Worm (Caenorhabditis elegans) whole organism, L4 larva: ENCODE measurements around the gene Y41E3.8.
"Not testable (repeated sequence)": the region's sequence is repeated elsewhere in the genome, so short reads cannot be mapped to it uniquely, and the experiment has no call there.

Source experiments
- F44E2.7 ChIP-seq: fragments of 200-800 bp; sonication (Bioruptor generic); IDR thresholded peaks from 2 replicates; pipeline ENCODE4 v2.1.2; 2022; ENCODE audit warnings: missing genetic modification characterization, missing compliant biosample characterization
- F49E8.2 ChIP-seq: sonication (generic microtip); optimal IDR thresholded peaks from 2 replicates; lab custom pipeline; 2016; ENCODE audit warnings: missing compliant biosample characterization, mild to moderate bottlenecking, missing genetic modification characterization, borderline replicate concordance
- R02D3.7 ChIP-seq: fragments of 150-350 bp; sonication (generic microtip); optimal IDR thresholded peaks from 3 replicates; lab custom pipeline; 2014; ENCODE audit warnings: missing biosample characterization, missing genetic modification characterization
- Y105C5A.15 ChIP-seq: fragments of 200-800 bp; sonication (Bioruptor generic); IDR thresholded peaks from 2 replicates; pipeline ENCODE4 v1.3.6; 2022; ENCODE audit warnings: missing genetic modification characterization, missing compliant biosample characterization
- Y48G9A.11 ChIP-seq: fragments of 200-800 bp; sonication (Bioruptor generic); IDR thresholded peaks from 2 replicates; pipeline ENCODE4 v1.3.6; 2022; ENCODE audit warnings: missing genetic modification reagents, missing genetic modification characterization, missing compliant biosample characterization
- ceh-28 ChIP-seq: fragments of 150-350 bp; optimal IDR thresholded peaks from 2 replicates; lab custom pipeline; 2014; ENCODE audit warnings: missing biosample characterization, missing genetic modification reagents, missing genetic modification characterization
- ceh-32 ChIP-seq: sonication (generic microtip); optimal IDR thresholded peaks from 2 replicates; lab custom pipeline; 2016; ENCODE audit warnings: mild to moderate bottlenecking, missing genetic modification characterization, missing compliant biosample characterization; ENCODE audit not compliant: poor library complexity
- ceh-44 ChIP-seq: fragments of 200-800 bp; sonication (Bioruptor generic); IDR thresholded peaks from 2 replicates; pipeline ENCODE4 v1.3.6; 2022; ENCODE audit warnings: missing genetic modification reagents, missing genetic modification characterization, missing compliant biosample characterization
- ceh-62 ChIP-seq: sonication (generic microtip); optimal IDR thresholded peaks from 2 replicates; lab custom pipeline; 2017; ENCODE audit warnings: missing biosample characterization, missing genetic modification characterization
- ceh-82 ChIP-seq: sonication (generic microtip); optimal IDR thresholded peaks from 2 replicates; lab custom pipeline; 2017; ENCODE audit warnings: missing biosample characterization, missing genetic modification characterization
- cey-2 ChIP-seq: sonication (generic microtip); optimal IDR thresholded peaks from 3 replicates; lab custom pipeline; 2017; ENCODE audit warnings: missing genetic modification characterization, mild to moderate bottlenecking, missing compliant biosample characterization, antibody characterized with exemption, borderline replicate concordance; ENCODE audit not compliant: insufficient read depth
- daf-12 ChIP-seq: fragments of 150-350 bp; optimal IDR thresholded peaks from 2 replicates; lab custom pipeline; 2014; ENCODE audit warnings: missing biosample characterization, missing genetic modification reagents, missing genetic modification characterization
- gei-8 ChIP-seq: fragments of 200-800 bp; sonication (Bioruptor generic); optimal IDR thresholded peaks from 2 replicates; lab custom pipeline; 2018; ENCODE audit warnings: mild to moderate bottlenecking, missing genetic modification characterization, missing compliant biosample characterization
- hlh-30 ChIP-seq: sonication (generic microtip); optimal IDR thresholded peaks from 2 replicates; lab custom pipeline; 2017; ENCODE audit warnings: antibody characterized with exemption, mild to moderate bottlenecking, missing genetic modification characterization, missing compliant biosample characterization; ENCODE audit not compliant: insufficient read depth
- lin-1 ChIP-seq: fragments of 200-800 bp; sonication (Bioruptor generic); IDR thresholded peaks from 2 replicates; pipeline ENCODE4 v1.3.6; 2022; ENCODE audit warnings: missing genetic modification reagents, missing genetic modification characterization, missing compliant biosample characterization
- lin-38 ChIP-seq: fragments of 200-800 bp; sonication (Bioruptor generic); IDR thresholded peaks from 2 replicates; pipeline ENCODE4 v1.3.6; 2022; ENCODE audit warnings: missing genetic modification reagents, missing genetic modification characterization, missing compliant biosample characterization
- madf-5 ChIP-seq, 2 experiments: fragments of 200-800 bp; sonication (Bioruptor generic); IDR thresholded peaks; 2 replicates each; pipeline ENCODE4 v1.3.6; 2022; ENCODE audit warnings: missing compliant biosample characterization in 2 of 2, missing genetic modification characterization in 2 of 2
- madf-9 ChIP-seq: fragments of 200-800 bp; sonication (Bioruptor generic); conservative IDR thresholded peaks from 2 replicates; pipeline ENCODE4 v1.3.6; 2022; ENCODE audit warnings: missing genetic modification reagents, missing genetic modification characterization, missing compliant biosample characterization
- mdl-1 ChIP-seq, 2 experiments: fragments of 150-350 bp in 1 of 2; sonication (generic microtip) in 1 of 2; optimal IDR thresholded peaks; 2 replicates each; lab custom pipeline; 2014 to 2017; ENCODE audit warnings: missing biosample characterization in 2 of 2, missing genetic modification characterization in 2 of 2
- mxl-2 ChIP-seq: fragments of 200-800 bp; sonication (Bioruptor generic); conservative IDR thresholded peaks from 2 replicates; pipeline ENCODE4 v1.3.6; 2022; ENCODE audit warnings: missing genetic modification reagents, missing genetic modification characterization, missing compliant biosample characterization
- mxl-3 ChIP-seq: fragments of 200-800 bp; sonication (Bioruptor generic); optimal IDR thresholded peaks from 2 replicates; lab custom pipeline; 2018; ENCODE audit warnings: mild to moderate bottlenecking, missing genetic modification characterization, missing compliant biosample characterization
- pha-4 ChIP-seq, 2 experiments: fragments of 150-350 bp in 1 of 2; fragments of 200-800 bp in 1 of 2; sonication (Bioruptor generic) in 1 of 2; IDR thresholded peaks in 1 of 2; optimal IDR thresholded peaks in 1 of 2; 2 replicates each; pipeline versions ENCODE4 v1.3.6 to Lab custom; 2014 to 2022; ENCODE audit warnings: missing genetic modification characterization in 2 of 2, missing genetic modification reagents in 2 of 2, missing biosample characterization in 1 of 2, missing compliant biosample characterization in 1 of 2
- saeg-2 ChIP-seq: fragments of 200-800 bp; sonication (Bioruptor generic); IDR thresholded peaks from 2 replicates; pipeline ENCODE4 v1.3.6; 2022; ENCODE audit warnings: missing genetic modification reagents, missing genetic modification characterization, missing compliant biosample characterization
- set-16 ChIP-seq: fragments of 200-800 bp; sonication (Bioruptor generic); IDR thresholded peaks from 2 replicates; pipeline ENCODE4 v1.3.6; 2022; ENCODE audit warnings: missing genetic modification reagents, missing genetic modification characterization, missing compliant biosample characterization
- snpc-1.2 ChIP-seq: fragments of 200-800 bp; sonication (Bioruptor generic); IDR thresholded peaks from 2 replicates; pipeline ENCODE4 v1.3.6; 2022; ENCODE audit warnings: missing genetic modification reagents, missing genetic modification characterization, missing compliant biosample characterization
- snpc-4 ChIP-seq: fragments of 150-350 bp; optimal IDR thresholded peaks from 2 replicates; lab custom pipeline; 2014; ENCODE audit warnings: missing biosample characterization, missing genetic modification characterization
- spr-1 ChIP-seq: sonication (generic microtip); optimal IDR thresholded peaks from 2 replicates; lab custom pipeline; 2016; ENCODE audit warnings: mild to moderate bottlenecking, missing genetic modification characterization, missing compliant biosample characterization
- tra-1 ChIP-seq: fragments of 200-800 bp; sonication (Bioruptor generic); IDR thresholded peaks from 2 replicates; pipeline ENCODE4 v1.3.6; 2022; ENCODE audit warnings: missing genetic modification reagents, missing genetic modification characterization, missing compliant biosample characterization
- zip-11 ChIP-seq: fragments of 200-800 bp; sonication (Bioruptor generic); IDR thresholded peaks from 2 replicates; pipeline ENCODE4 v1.3.6; 2022; ENCODE audit warnings: missing genetic modification characterization, missing compliant biosample characterization
- ztf-11 ChIP-seq: fragments of 150-350 bp; optimal IDR thresholded peaks from 2 replicates; lab custom pipeline; 2014; ENCODE audit warnings: missing biosample characterization, missing genetic modification characterization

Gene Y41E3.8

DNA sequence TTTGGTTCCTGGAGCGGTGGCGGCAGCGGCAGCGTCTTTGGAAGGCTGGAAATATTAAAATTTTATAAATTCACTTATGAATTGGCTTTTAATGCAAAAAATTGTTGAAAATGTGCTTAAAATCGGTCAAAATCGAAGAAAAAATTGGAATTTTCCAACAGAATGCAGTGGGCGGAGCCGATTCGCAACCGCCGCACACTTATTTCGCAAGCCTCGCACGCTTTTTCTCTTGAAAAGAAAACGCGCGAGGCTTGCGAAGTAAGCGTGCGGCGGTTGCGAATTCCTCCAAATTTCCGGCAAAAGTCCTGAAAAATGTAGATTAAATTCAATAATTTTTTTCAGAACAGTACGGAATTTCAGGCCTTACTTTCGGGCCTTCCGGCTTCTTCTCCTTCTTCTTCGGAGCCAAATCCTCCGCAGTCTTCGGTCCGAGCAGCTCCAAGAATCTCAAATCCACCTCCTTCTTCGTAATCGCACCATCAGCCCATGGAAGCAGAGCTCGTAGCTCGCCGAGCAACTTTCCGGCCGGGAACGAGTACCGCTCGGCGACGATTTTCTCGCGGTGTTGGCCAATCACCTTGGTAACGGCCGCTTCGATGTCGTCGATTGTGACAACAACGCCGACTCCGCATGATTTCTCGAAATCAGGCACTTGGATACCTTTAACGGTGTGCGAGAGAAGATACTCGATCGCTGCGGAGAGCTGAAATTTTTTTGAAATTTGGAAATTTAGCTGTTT lies 16.5 kb downstream of the Y41E3.8 start:
- TF ChIP-seq pha-4 (GFP tag; IDR thresholded peaks at IDR 0.05; lab: Robert Waterston, UW) (0 out of 2 replicates have a peak, but pooled peaks have one; percentile 25), pha-4 (tag; optimal IDR thresholded peaks at IDR 0.05; lab: Kevin White, UChicago) (no peak), Y48G9A.11 (GFP tag; lab: Robert Waterston, UW) (no peak), Y105C5A.15 (GFP tag; lab: Robert Waterston, UW) (no peak), ztf-11 (no peak), set-16 (GFP tag; lab: Robert Waterston, UW) (peak; percentile 80), saeg-2 (GFP tag; lab: Robert Waterston, UW) (no peak), madf-9 (GFP tag; lab: Robert Waterston, UW) (no peak), spr-1 (tag; lab: Kevin White, UChicago) (no peak), tra-1 (GFP tag; lab: Robert Waterston, UW) (no peak), mdl-1 (tag; optimal IDR thresholded peaks at IDR 0.05; lab: Kevin White, UChicago) (no peak), lin-38 (GFP tag; lab: Robert Waterston, UW) (peak; percentile 42), ceh-82 (tag; lab: Kevin White, UChicago) (no peak), lin-1 (GFP tag; lab: Robert Waterston, UW) (no peak), snpc-1.2 (GFP tag; lab: Robert Waterston, UW) (peak; percentile 16; the same call in 1 of the 2 replicates), hlh-30 (tag; lab: Kevin White, UChicago) (no peak), snpc-4 (no peak), ceh-28 (tag; lab: Kevin White, UChicago) (no peak)

DNA sequence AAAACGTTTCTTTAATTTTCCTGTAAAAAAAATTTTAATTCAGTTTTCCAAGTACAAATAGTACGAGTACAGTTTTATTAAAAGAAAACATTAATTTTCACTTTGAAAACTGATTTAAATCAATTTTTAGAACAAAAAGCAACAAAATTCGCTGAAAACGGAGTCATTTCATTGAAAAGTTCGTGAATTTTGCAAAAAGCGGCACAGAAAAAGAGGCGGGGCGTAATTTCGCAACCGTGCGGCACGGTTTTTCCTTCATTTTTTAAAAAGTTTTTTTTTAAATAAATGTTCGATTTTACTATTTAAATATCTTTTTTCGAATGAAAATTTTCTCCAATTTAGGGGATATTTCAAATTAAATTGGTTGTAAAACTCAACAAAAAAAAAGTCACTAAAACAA lies 17.6 kb downstream of the Y41E3.8 start:
- TF ChIP-seq Y105C5A.15 (GFP tag; lab: Robert Waterston, UW): no peak
- no peak for TF ChIP-seq zip-11
- TF ChIP-seq ceh-32 (tag; lab: Kevin White, UChicago): no peak

DNA sequence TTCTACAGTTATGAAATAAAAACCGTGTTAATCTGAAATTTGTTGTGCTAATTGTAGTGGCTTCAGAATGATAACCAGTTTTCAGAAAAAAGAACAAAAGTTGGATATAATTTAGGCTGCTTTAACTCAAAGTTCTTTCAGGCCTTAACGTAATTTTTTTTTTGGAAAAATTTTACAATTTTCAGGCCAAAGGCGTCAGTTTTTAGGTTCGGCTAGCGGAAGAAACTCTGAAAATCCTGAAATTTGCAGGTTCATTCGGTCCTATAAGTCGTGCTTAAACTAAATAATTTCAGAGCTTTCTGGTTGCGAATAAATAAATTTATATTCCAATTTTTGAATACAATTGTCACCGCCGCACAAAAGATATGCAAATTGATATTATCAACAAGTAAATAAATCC lies 20.6 kb downstream of the Y41E3.8 start:
- 0 out of 2 replicates have a peak, but pooled peaks have one; percentile 22 for TF ChIP-seq lin-38 (GFP tag; lab: Robert Waterston, UW)
- TF ChIP-seq ceh-82 (tag; lab: Kevin White, UChicago): no peak
- 0 out of 2 replicates have a peak, but pooled peaks have one; percentile 53 for TF ChIP-seq snpc-1.2 (GFP tag; lab: Robert Waterston, UW)

DNA sequence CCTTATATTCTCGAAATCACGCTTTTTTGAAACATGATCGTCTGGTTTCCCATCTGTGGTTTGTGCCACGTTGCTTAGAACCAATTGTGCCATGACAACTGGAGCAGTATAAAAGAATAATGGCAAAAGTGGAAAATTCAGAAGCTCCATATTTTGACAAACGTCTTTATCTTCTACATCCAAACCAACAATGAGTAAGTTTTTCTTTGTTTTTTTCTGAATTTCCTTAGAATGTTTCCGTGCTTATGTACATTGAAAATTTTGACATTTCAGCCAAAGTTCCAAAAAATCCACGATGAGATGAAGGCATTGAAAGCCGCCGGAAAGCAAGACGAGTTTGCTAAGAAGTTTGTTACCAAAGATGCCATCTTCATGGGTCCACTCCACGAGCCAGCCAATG lies 22.3 kb downstream of the Y41E3.8 start, which contains the start of gene Y41E3.6:
TSS of gene Y41E3.6 (plus strand) at position 301 of the 400 bp plus-strand sequence.
- TF ChIP-seq cey-2; gei-8; F44E2.7 (GFP tag; lab: Robert Waterston, UW): not testable (repeated sequence)

- TF ChIP-seq mxl-2 (no peak), ceh-44 (GFP tag; lab: Robert Waterston, UW) (no peak), Y48G9A.11 (GFP tag; lab: Robert Waterston, UW) (no peak), ceh-62 (tag; lab: Kevin White, UChicago) (no peak), madf-5 (GFP tag; IDR thresholded peaks at IDR 0.05; lab: Robert Waterston, UW) (no peak), F49E8.2 (tag; lab: Kevin White, UChicago) (no peak), mxl-3 (GFP tag; lab: Kevin White, UChicago) (no peak), R02D3.7 (no peak), daf-12 (tag; lab: Kevin White, UChicago) (no peak)
These were observed 42.1 kb downstream of the Y41E3.8 start, which contains the start of gene dpy-4 for ce11 chrIV:14986684-14987083. TSS of gene dpy-4 (minus strand) at chrIV:14986784.
